Worm (Caenorhabditis elegans): Measurements from ENCODE around the gene C33H5.1.

Gene C33H5.1

DNA sequence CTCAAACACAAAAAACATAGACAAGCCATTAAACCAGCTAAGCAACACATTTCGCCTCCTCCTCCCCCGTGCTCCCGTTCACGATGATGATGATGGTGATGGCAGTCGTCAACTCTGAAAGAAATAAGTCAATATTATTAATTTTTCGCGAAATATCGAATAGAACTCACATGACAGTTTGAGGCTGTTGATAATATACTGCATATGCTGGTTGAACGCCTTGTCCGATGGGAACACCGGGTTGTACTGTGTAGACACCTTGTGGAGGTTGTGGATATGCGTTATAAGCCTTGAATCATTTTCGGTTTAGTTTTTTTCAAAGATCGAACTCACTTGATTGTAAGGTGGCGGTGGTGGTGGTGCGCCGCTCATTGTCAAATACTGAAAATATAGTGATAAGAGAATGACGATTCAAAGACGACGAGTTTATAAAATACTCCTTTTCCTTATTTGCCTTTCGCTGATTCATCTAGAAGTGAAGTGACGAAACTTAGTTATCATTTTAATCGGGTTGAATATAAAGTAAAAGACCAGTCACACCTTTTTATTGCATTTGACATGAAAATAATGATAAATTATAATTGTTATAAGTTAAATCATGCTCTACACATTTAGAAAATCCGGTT, 16.8 kb upstream of the C33H5.1 start, which contains the start of gene C33H5.13 (continued):
- no peak for TF ChIP-seq lin-38 (GFP tag; IDR thresholded peaks at IDR 0.05)
- no peak for TF ChIP-seq ceh-44 (GFP tag; IDR thresholded peaks at IDR 0.05)
- peak; percentile 8; the same call in 1 of the 2 replicates for TF ChIP-seq dmd-6 (GFP tag; IDR thresholded peaks at IDR 0.05)
- TF ChIP-seq zfp-2 (tag; optimal IDR thresholded peaks at IDR 0.05): no peak
- no peak for TF ChIP-seq rbr-2 (tag; optimal IDR thresholded peaks at IDR 0.05)
- TF ChIP-seq daf-8 (GFP tag; IDR thresholded peaks at IDR 0.05): no peak
- TF ChIP-seq lsy-2 (tag; optimal IDR thresholded peaks at IDR 0.05): peak in 1 of 2 experiments; percentile 18

DNA sequence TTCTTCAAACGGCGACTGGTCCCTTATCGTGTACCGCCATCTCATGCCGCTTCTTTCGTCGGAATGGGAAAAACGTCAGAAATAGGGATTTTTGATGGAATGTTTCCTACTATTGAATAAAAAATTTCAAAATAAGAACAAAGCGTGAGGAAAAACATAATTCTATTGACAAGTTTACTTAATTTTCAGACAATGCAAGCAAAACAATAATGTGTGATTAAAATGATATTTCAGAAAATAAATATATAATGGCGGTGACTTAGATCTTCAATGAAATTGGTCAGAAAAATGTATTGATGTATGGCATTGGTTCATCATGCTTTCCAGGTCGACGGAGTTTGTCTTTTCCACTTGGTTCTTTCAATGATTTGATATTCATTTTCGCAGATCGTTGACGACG, 14.0 kb upstream of the C33H5.1 start, which contains the start of gene ntp-1:
Gene ntp-1 (minus strand): TSS at position 101 of the 400 bp plus-strand sequence.
- no peak for TF ChIP-seq ceh-82 (tag; optimal IDR thresholded peaks at IDR 0.05)
- no peak for TF ChIP-seq nhr-111 (GFP tag; optimal IDR thresholded peaks at IDR 0.05)
- no peak for TF ChIP-seq zag-1 (tag; optimal IDR thresholded peaks at IDR 0.05)
- no peak for TF ChIP-seq ztf-7 (tag; optimal IDR thresholded peaks at IDR 0.05)
- TF ChIP-seq saeg-2 (GFP tag; IDR thresholded peaks at IDR 0.05): no peak
- TF ChIP-seq dmd-9 (GFP tag; IDR thresholded peaks at IDR 0.05): no peak
- TF ChIP-seq F26F4.8 (GFP tag; conservative IDR thresholded peaks at IDR 0.05): no peak
- no peak for TF ChIP-seq lin-29 (GFP tag; IDR thresholded peaks at IDR 0.05)
- no peak for TF ChIP-seq lin-13 (GFP tag; optimal IDR thresholded peaks at IDR 0.05)
- TF ChIP-seq gei-8 (GFP tag; optimal IDR thresholded peaks at IDR 0.05): no peak
- TF ChIP-seq D1046.2 (GFP tag; IDR thresholded peaks at IDR 0.05): no peak
- no peak for TF ChIP-seq nhr-237 (tag; optimal IDR thresholded peaks at IDR 0.05)
- TF ChIP-seq arid-1 (GFP tag; conservative IDR thresholded peaks at IDR 0.05): no peak
- no peak for TF ChIP-seq daf-19 (GFP tag; conservative IDR thresholded peaks at IDR 0.05)

DNA sequence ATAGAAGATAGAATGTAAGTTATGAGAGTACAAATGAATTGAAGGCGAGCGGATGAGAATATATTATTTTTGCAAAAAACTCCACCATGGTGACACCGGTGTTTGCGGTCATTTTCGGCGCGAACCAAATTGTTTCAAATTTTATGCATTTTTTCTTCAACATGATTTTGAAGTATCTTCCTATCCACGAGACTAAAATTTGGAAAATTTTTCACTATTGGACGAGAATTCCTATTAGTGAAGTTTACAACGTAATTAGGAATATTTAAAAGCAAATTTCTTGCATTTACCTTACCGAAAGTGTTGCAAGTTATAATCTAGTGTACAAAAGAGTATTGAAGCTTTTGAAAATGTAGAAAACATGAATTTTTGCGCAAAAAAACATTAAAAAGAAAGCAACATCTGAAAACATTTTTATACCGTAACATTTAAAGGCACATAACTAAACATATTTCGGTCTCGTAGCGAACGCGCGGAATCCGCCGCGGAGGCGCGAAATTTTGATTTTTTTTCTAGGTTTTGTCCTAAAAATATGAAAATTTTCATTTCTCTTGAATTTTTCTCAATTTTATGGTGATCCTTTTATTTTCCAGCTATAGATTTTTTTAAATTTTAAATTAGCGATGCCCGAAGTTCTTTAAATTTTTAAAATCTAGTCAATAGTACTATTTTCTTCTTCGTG, 12.1 kb upstream of the C33H5.1 start, which contains the start of gene sgo-1:
Gene sgo-1 (minus strand): TSS at position 51 of the 682 bp plus-strand sequence.
- no peak for TF ChIP-seq hlh-11 (tag; optimal IDR thresholded peaks at IDR 0.05)
- TF ChIP-seq fos-1 (tag; optimal IDR thresholded peaks at IDR 0.05): no peak
- no peak for TF ChIP-seq nhr-41 (GFP tag; IDR thresholded peaks at IDR 0.05)
- TF ChIP-seq zfp-3 (GFP tag; conservative IDR thresholded peaks at IDR 0.05): no peak
- TF ChIP-seq snpc-1.2 (GFP tag; IDR thresholded peaks at IDR 0.05): peak; percentile 87
- no peak for TF ChIP-seq ces-1 (GFP tag; optimal IDR thresholded peaks at IDR 0.05)
- no peak for TF ChIP-seq mdl-1 (tag; optimal IDR thresholded peaks at IDR 0.05)
- no peak for TF ChIP-seq daf-12 (tag; optimal IDR thresholded peaks at IDR 0.05)
- TF ChIP-seq madf-5 (GFP tag; IDR thresholded peaks at IDR 0.05): no peak
- TF ChIP-seq F10B5.3 (tag; optimal IDR thresholded peaks at IDR 0.05): no peak
- no peak for TF ChIP-seq pha-4 (GFP tag; IDR thresholded peaks at IDR 0.05)
- no peak for TF ChIP-seq pha-4 (tag; optimal IDR thresholded peaks at IDR 0.05)
- peak; percentile 85 for TF ChIP-seq lin-38 (GFP tag; IDR thresholded peaks at IDR 0.05)
- TF ChIP-seq lin-15B (tag; optimal IDR thresholded peaks at IDR 0.05): no peak
- TF ChIP-seq Y48G9A.11 (GFP tag; IDR thresholded peaks at IDR 0.05): peak; percentile 87
- TF ChIP-seq unc-130 (GFP tag; optimal IDR thresholded peaks at IDR 0.05): peak; percentile 83
- TF ChIP-seq ceh-20 (GFP tag; IDR thresholded peaks at IDR 0.05): no peak
- no peak for TF ChIP-seq rbr-2 (tag; optimal IDR thresholded peaks at IDR 0.05)
- TF ChIP-seq F49E8.2 (tag; optimal IDR thresholded peaks at IDR 0.05; ENCODE audit: borderline replicate concordance): peak; percentile 91
- TF ChIP-seq duxl-1 (tag; optimal IDR thresholded peaks at IDR 0.05; ENCODE audit: poor library complexity): no peak
- TF ChIP-seq sdz-12 (GFP tag; optimal IDR thresholded peaks at IDR 0.05): no peak
- TF ChIP-seq arid-1 (GFP tag; conservative IDR thresholded peaks at IDR 0.05): 0 out of 2 replicates have a peak, but pooled peaks have one; percentile 51
- no peak for TF ChIP-seq daf-8 (GFP tag; IDR thresholded peaks at IDR 0.05)
- no peak for TF ChIP-seq D1046.2 (GFP tag; IDR thresholded peaks at IDR 0.05)
- no peak for TF ChIP-seq skn-1 (tag; optimal IDR thresholded peaks at IDR 0.05)
- TF ChIP-seq nhr-102 (tag; optimal IDR thresholded peaks at IDR 0.05): no peak
